Fruit fly (Drosophila melanogaster): ENCODE data around the gene CG13926.
A peak's percentile ranks its signal among the peaks of the same experiment; 100 is the strongest.

Gene CG13926

dm6 chr3L:1592822-1593452 is 25.0 kb downstream of the CG13926 start (continued):
- TF ChIP-seq CG7963 (GFP tag; IDR thresholded peaks at IDR 0.05; ENCODE audit: partially characterized antibody) (0 out of 3 replicates have a peak, but pooled peaks have one; percentile 8), Jarid2 (GFP tag; optimal IDR thresholded peaks at IDR 0.05) (peak; percentile 11), stwl (tag; optimal IDR thresholded peaks at IDR 0.05) (peak; percentile 27), kni (GFP tag; optimal IDR thresholded peaks at IDR 0.05) (peak; percentile 19), Bdp1 (GFP tag; optimal IDR thresholded peaks at IDR 0.05) (no peak), Ets65A (GFP tag) (peak; percentile 73), mld (GFP tag; IDR thresholded peaks at IDR 0.05; ENCODE audit: partially characterized antibody) (no peak)

DNA sequence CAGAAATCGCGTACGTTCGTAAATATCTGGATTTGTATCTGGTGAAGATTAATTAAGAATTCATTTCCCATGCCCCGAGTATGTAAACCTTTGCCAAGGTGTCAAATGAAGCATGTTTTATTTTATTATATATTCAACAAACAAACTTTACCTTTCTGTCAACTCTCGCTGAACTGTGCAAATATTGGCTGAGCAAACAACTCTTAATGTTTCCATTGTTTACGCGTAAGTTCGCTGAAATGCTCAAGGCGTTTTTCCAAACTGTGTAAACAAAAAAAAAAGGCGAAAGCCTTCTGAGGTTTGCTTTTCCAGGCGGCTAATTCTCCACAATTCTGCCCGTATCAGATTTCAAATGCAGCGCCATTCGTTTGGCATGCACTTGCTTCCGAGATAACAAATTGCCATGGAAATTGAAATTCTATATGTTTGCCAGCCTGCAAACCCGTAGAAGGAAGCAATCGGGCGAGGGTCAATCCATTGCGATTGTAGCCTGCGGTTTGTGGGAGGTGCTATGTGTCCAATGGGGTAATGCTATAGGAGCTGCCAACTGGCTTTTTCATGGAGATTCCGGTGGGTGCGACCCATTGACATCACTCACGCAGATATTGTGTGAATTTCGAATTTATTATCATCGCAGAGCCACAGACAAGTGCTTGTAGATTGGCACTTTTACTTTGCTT is 26.1 kb downstream of the CG13926 start:
- TF ChIP-seq pho (GFP tag; optimal IDR thresholded peaks at IDR 0.05) (peak; percentile 82), CG9437 (GFP tag; optimal IDR thresholded peaks at IDR 0.05) (no peak), gro (GFP tag; optimal IDR thresholded peaks at IDR 0.05) (no peak), mld (GFP tag; IDR thresholded peaks at IDR 0.05; ENCODE audit: partially characterized antibody) (no peak), wek (GFP tag; optimal IDR thresholded peaks at IDR 0.05) (peak; percentile 65), CG7839 (tag; optimal IDR thresholded peaks at IDR 0.05) (no peak), Max (GFP tag; optimal IDR thresholded peaks at IDR 0.05) (peak; percentile 62), Bgb (GFP tag; IDR thresholded peaks at IDR 0.05; ENCODE audit: partially characterized antibody) (no peak), crc (GFP tag; optimal IDR thresholded peaks at IDR 0.05) (peak; percentile 71), nerfin-1 (tag; optimal IDR thresholded peaks at IDR 0.05) (peak; percentile 26), zen2 (GFP tag; IDR thresholded peaks at IDR 0.05; ENCODE audit: partially characterized antibody) (no peak), trem (tag; optimal IDR thresholded peaks at IDR 0.05) (no peak), Poxn (GFP tag; IDR thresholded peaks at IDR 0.05) (peak; percentile 41; the same call in 1 of the 2 replicates), ssp (GFP tag; IDR thresholded peaks at IDR 0.05) (no peak), seq (GFP tag; IDR thresholded peaks at IDR 0.05) (peak; percentile 71; the same call in 1 of the 2 replicates), fru (optimal IDR thresholded peaks at IDR 0.05) (no peak), CG6689 (GFP tag; IDR thresholded peaks at IDR 0.05) (peak; percentile 36; the same call in 1 of the 2 replicates), CG15011 (GFP tag; optimal IDR thresholded peaks at IDR 0.05) (peak; percentile 92), NFAT (GFP tag; IDR thresholded peaks at IDR 0.05) (0 out of 2 replicates have a peak, but pooled peaks have one; percentile 41), CG1832 (GFP tag; optimal IDR thresholded peaks at IDR 0.05) (no peak), CG10959 (GFP tag; IDR thresholded peaks at IDR 0.05) (no peak), CG9876 (GFP tag; optimal IDR thresholded peaks at IDR 0.05) (peak; percentile 3), cwo (GFP tag; optimal IDR thresholded peaks at IDR 0.05) (peak; percentile 78), H15 (GFP tag; IDR thresholded peaks at IDR 0.05) (no peak), Med (GFP tag) (peak; percentile 97), CG4328 (GFP tag; optimal IDR thresholded peaks at IDR 0.05) (peak; percentile 66), CG43689 (GFP tag; IDR thresholded peaks at IDR 0.05) (no peak), trh (GFP tag; optimal IDR thresholded peaks at IDR 0.05) (no peak), sens-2 (GFP tag; IDR thresholded peaks at IDR 0.05) (no peak), CG17328 (GFP tag; IDR thresholded peaks at IDR 0.05) (no peak), CG12659 (GFP tag; optimal IDR thresholded peaks at IDR 0.05) (peak; percentile 80), al (GFP tag; IDR thresholded peaks at IDR 0.05) (0 out of 2 replicates have a peak, but pooled peaks have one; percentile 16), Deaf1 (tag; optimal IDR thresholded peaks at IDR 0.05) (no peak), Dek (tag; optimal IDR thresholded peaks at IDR 0.05) (peak; percentile 80), bigmax (GFP tag; optimal IDR thresholded peaks at IDR 0.05) (peak; percentile 65), CG16813 (GFP tag; IDR thresholded peaks at IDR 0.05; ENCODE audit: partially characterized antibody) (no peak), CG8765 (GFP tag; IDR thresholded peaks at IDR 0.05) (no peak), CG17359 (tag; optimal IDR thresholded peaks at IDR 0.05) (peak; percentile 77), CG7556 (GFP tag; optimal IDR thresholded peaks at IDR 0.05) (peak; percentile 65), Drgx (GFP tag; IDR thresholded peaks at IDR 0.05) (peak; percentile 29; the same call in 1 of the 2 replicates), CG10147 (GFP tag; optimal IDR thresholded peaks at IDR 0.05) (peak; percentile 83)
